In genomic region chrX:10775690-10776089, dm6 we compare ENCODE assay signal across 1 fruit fly cellular context.
TF ChIP-seq lines count a peak whose summit lies in the region.

No protein-coding gene starts in this region.

TF ChIP-seq in whole organism, embryonic, 481 proteins besides CTCF, POLR2A, EP300 and RAD21 (continued from another document):
- TF ChIP-seq CG10543 (GFP tag; optimal IDR thresholded peaks at IDR 0.05; lab: Kevin White, UChicago) (no peak), CG16815 (GFP tag; optimal IDR thresholded peaks at IDR 0.05; lab: Kevin White, UChicago) (no peak), bcd (GFP tag; optimal IDR thresholded peaks at IDR 0.05; lab: Kevin White, UChicago) (peak; percentile 43), CG14014 (GFP tag; IDR thresholded peaks at IDR 0.05; lab: Robert Waterston, UW) (peak; percentile 37; the same call in 1 of the 2 replicates), tap (tag; optimal IDR thresholded peaks at IDR 0.05; lab: Kevin White, UChicago) (peak; percentile 45), CG17829 (tag; optimal IDR thresholded peaks at IDR 0.05; lab: Kevin White, UChicago) (no peak), CG6654 (GFP tag; optimal IDR thresholded peaks at IDR 0.05; lab: Kevin White, UChicago) (peak; percentile 8), seq (GFP tag; IDR thresholded peaks at IDR 0.05; lab: Robert Waterston, UW) (peak; percentile 59; the same call in 1 of the 2 replicates), h (optimal IDR thresholded peaks at IDR 0.05; lab: Kevin White, UChicago) (no peak), Bgb (GFP tag; IDR thresholded peaks at IDR 0.05; lab: Robert Waterston, UW; ENCODE audit: partially characterized antibody) (no peak), CG42726 (GFP tag; IDR thresholded peaks at IDR 0.05; lab: Robert Waterston, UW; ENCODE audit: partially characterized antibody) (no peak), CG6854 (GFP tag; optimal IDR thresholded peaks at IDR 0.05; lab: Kevin White, UChicago) (no peak), CG4707 (GFP tag; optimal IDR thresholded peaks at IDR 0.05; lab: Kevin White, UChicago) (no peak), lmd (GFP tag; IDR thresholded peaks at IDR 0.05; lab: Robert Waterston, UW) (no peak), CG2120 (GFP tag; optimal IDR thresholded peaks at IDR 0.05; lab: Kevin White, UChicago) (peak; percentile 23), zf30C (GFP tag; optimal IDR thresholded peaks at IDR 0.05; lab: Kevin White, UChicago) (no peak), sug (tag; optimal IDR thresholded peaks at IDR 0.05; lab: Kevin White, UChicago) (no peak), CG7556 (GFP tag; optimal IDR thresholded peaks at IDR 0.05; lab: Kevin White, UChicago) (no peak), pan (optimal IDR thresholded peaks at IDR 0.05; lab: Kevin White, UChicago) (no peak), pan (GFP tag; optimal IDR thresholded peaks at IDR 0.05 in 1 of 2, IDR thresholded peaks at IDR 0.05 in 1 of 2) (peak in 1 of 2 experiments; percentile 71), CG18764 (GFP tag; optimal IDR thresholded peaks at IDR 0.05; lab: Kevin White, UChicago) (no peak), CG8089 (GFP tag; optimal IDR thresholded peaks at IDR 0.05; lab: Kevin White, UChicago) (peak; percentile 9), CG1233 (GFP tag; optimal IDR thresholded peaks at IDR 0.05; lab: Kevin White, UChicago) (peak; percentile 28), HLHmδ (GFP tag; optimal IDR thresholded peaks at IDR 0.05; lab: Kevin White, UChicago) (no peak), sna (GFP tag; IDR thresholded peaks at IDR 0.05; lab: Robert Waterston, UW; ENCODE audit: partially characterized antibody) (no peak), Tbp (GFP tag; optimal IDR thresholded peaks at IDR 0.05; lab: Kevin White, UChicago) (no peak), CG8478 (optimal IDR thresholded peaks at IDR 0.05; lab: Kevin White, UChicago) (no peak), CG34422 (GFP tag; IDR thresholded peaks at IDR 0.05; lab: Robert Waterston, UW) (peak; percentile 34; the same call in 1 of the 3 replicates), Hr39 (optimal IDR thresholded peaks at IDR 0.05; lab: Kevin White, UChicago) (no peak)
